Fruit fly (Drosophila melanogaster) whole organism, embryonic: ENCODE measurements around the gene ich.

Source experiments
- B-H2 ChIP-seq: fragments of 200-800 bp; sonication (Bioruptor generic); optimal IDR thresholded peaks from 2 replicates; lab custom pipeline; 2018; ENCODE audit warnings: missing biosample characterization, mild to moderate bottlenecking, missing genetic modification characterization
- CG10147 ChIP-seq: fragments of 200-800 bp; sonication (Bioruptor generic); optimal IDR thresholded peaks from 2 replicates; lab custom pipeline; 2019; ENCODE audit warnings: missing biosample characterization, mild to moderate bottlenecking, missing genetic modification characterization, moderate library complexity
- CG12071 ChIP-seq: fragments of 200-800 bp; sonication (Bioruptor generic); optimal IDR thresholded peaks from 3 replicates; lab custom pipeline; 2018; ENCODE audit warnings: missing biosample characterization, mild to moderate bottlenecking, missing genetic modification characterization
- CG12219 ChIP-seq: fragments of 200-800 bp; sonication (Bioruptor generic); optimal IDR thresholded peaks from 3 replicates; lab custom pipeline; 2018; ENCODE audit warnings: missing biosample characterization, mild to moderate bottlenecking, missing genetic modification characterization
- CG12942 ChIP-seq: fragments of 200-800 bp; sonication (Bioruptor generic); optimal IDR thresholded peaks from 3 replicates; lab custom pipeline; 2016; ENCODE audit warnings: missing biosample characterization, missing genetic modification characterization
- CG13894 ChIP-seq: fragments of 200-800 bp; sonication (Bioruptor generic); optimal IDR thresholded peaks from 3 replicates; lab custom pipeline; 2018; ENCODE audit warnings: missing biosample characterization, mild to moderate bottlenecking, missing genetic modification characterization, moderate library complexity
- CG14014 ChIP-seq: fragments of 200-800 bp; sonication (Bioruptor generic); IDR thresholded peaks from 2 replicates; pipeline ENCODE4 v1.3.6; 2022; ENCODE audit warnings: missing biosample characterization, missing genetic modification characterization
- CG1647 ChIP-seq: fragments of 200-800 bp; sonication (Bioruptor generic); optimal IDR thresholded peaks from 3 replicates; lab custom pipeline; 2016; ENCODE audit warnings: missing biosample characterization, missing genetic modification characterization
- CG17328 ChIP-seq: fragments of 200-800 bp; sonication (Bioruptor generic); IDR thresholded peaks from 2 replicates; pipeline ENCODE4 v1.3.6; 2022; ENCODE audit warnings: missing biosample characterization, missing genetic modification characterization
- CG2678 ChIP-seq: fragments of 200-800 bp; sonication (Bioruptor generic); optimal IDR thresholded peaks from 3 replicates; lab custom pipeline; 2019; ENCODE audit warnings: missing biosample characterization, mild to moderate bottlenecking, missing genetic modification characterization, moderate library complexity
- CG2712 ChIP-seq: fragments of 200-800 bp; optimal IDR thresholded peaks from 3 replicates; lab custom pipeline; 2019; ENCODE audit warnings: missing biosample characterization, mild to moderate bottlenecking, missing genetic modification characterization, moderate library complexity
- CG4328 ChIP-seq: fragments of 200-800 bp; sonication (Bioruptor generic); optimal IDR thresholded peaks from 3 replicates; lab custom pipeline; 2017; ENCODE audit warnings: missing biosample characterization, missing genetic modification reagents, missing genetic modification characterization
- CG5245 ChIP-seq: fragments of 200-800 bp; sonication (Bioruptor generic); optimal IDR thresholded peaks from 3 replicates; lab custom pipeline; 2016; ENCODE audit warnings: missing biosample characterization, missing genetic modification characterization
- CG6683 ChIP-seq: fragments of 200-800 bp; sonication (Bioruptor generic); optimal IDR thresholded peaks from 2 replicates; lab custom pipeline; 2017; ENCODE audit warnings: missing biosample characterization, mild to moderate bottlenecking, missing genetic modification characterization, missing genetic modification reagents
- CG7556 ChIP-seq: fragments of 200-800 bp; sonication (Bioruptor generic); optimal IDR thresholded peaks from 2 replicates; lab custom pipeline; 2017; ENCODE audit warnings: missing biosample characterization, mild to moderate bottlenecking, missing genetic modification characterization
- CG8388 ChIP-seq: fragments of 200-800 bp; sonication (Bioruptor generic); optimal IDR thresholded peaks from 2 replicates; lab custom pipeline; 2019; ENCODE audit warnings: missing biosample characterization, mild to moderate bottlenecking, missing genetic modification characterization, moderate library complexity
- CG8924 ChIP-seq: fragments of 200-800 bp; optimal IDR thresholded peaks from 3 replicates; lab custom pipeline; 2019; ENCODE audit warnings: missing biosample characterization, mild to moderate bottlenecking, missing genetic modification characterization, moderate library complexity
- E2f2 ChIP-seq: fragments of 200-800 bp; sonication (Bioruptor generic); IDR thresholded peaks from 2 replicates; pipeline ENCODE4 v1.3.6; 2022; ENCODE audit warnings: missing biosample characterization, missing genetic modification characterization
- Hsf ChIP-seq: fragments of 200-800 bp; sonication (Bioruptor generic); optimal IDR thresholded peaks from 3 replicates; lab custom pipeline; 2016; ENCODE audit warnings: missing biosample characterization, missing genetic modification characterization
- Mad ChIP-seq: fragments of 200-800 bp; sonication (Bioruptor generic); optimal IDR thresholded peaks from 2 replicates; lab custom pipeline; 2016; ENCODE audit warnings: missing biosample characterization, missing genetic modification characterization
- Max ChIP-seq: fragments of 200-800 bp; sonication (Bioruptor generic); optimal IDR thresholded peaks from 2 replicates; lab custom pipeline; 2016; ENCODE audit warnings: missing biosample characterization, mild to moderate bottlenecking, missing genetic modification characterization
- NFAT ChIP-seq: fragments of 200-800 bp; sonication (Bioruptor generic); IDR thresholded peaks from 2 replicates; pipeline ENCODE4 v1.3.6; 2022; ENCODE audit warnings: missing biosample characterization, missing genetic modification characterization
- Nf-YA ChIP-seq: fragments of 200-800 bp; sonication (Bioruptor generic); IDR thresholded peaks from 2 replicates; pipeline ENCODE4 v1.3.6; 2022; ENCODE audit warnings: missing biosample characterization, missing genetic modification characterization
- Sox100B ChIP-seq: fragments of 200-800 bp; sonication (Bioruptor generic); optimal IDR thresholded peaks from 3 replicates; lab custom pipeline; 2018; ENCODE audit warnings: missing biosample characterization, mild to moderate bottlenecking, missing genetic modification characterization
- Sry-δ ChIP-seq: fragments of 200-800 bp; sonication (Bioruptor generic); optimal IDR thresholded peaks from 2 replicates; lab custom pipeline; 2016; ENCODE audit warnings: missing biosample characterization, missing genetic modification characterization
- aop ChIP-seq: fragments of 200-800 bp; sonication (Bioruptor generic); IDR thresholded peaks from 2 replicates; pipeline ENCODE4 v1.3.6; 2022; ENCODE audit warnings: missing biosample characterization, missing genetic modification characterization
- cato ChIP-seq: fragments of 200-800 bp; sonication (Bioruptor generic); optimal IDR thresholded peaks from 2 replicates; lab custom pipeline; 2016; ENCODE audit warnings: missing biosample characterization, missing genetic modification characterization, borderline replicate concordance
- chn ChIP-seq: fragments of 200-800 bp; sonication (Bioruptor generic); optimal IDR thresholded peaks from 2 replicates; lab custom pipeline; 2016; ENCODE audit warnings: missing biosample characterization, missing genetic modification characterization
- croc ChIP-seq: fragments of 200-800 bp; sonication (Bioruptor generic); conservative IDR thresholded peaks from 3 replicates; pipeline ENCODE4 v1.3.6; 2022; ENCODE audit warnings: missing biosample characterization, missing genetic modification characterization
- dpn ChIP-seq, 2 experiments: fragments of 200-800 bp; sonication (Bioruptor generic); optimal IDR thresholded peaks; 3 replicates each; lab custom pipeline; 2016; ENCODE audit warnings: missing biosample characterization in 2 of 2, missing genetic modification characterization in 2 of 2
- grn ChIP-seq: fragments of 200-800 bp; sonication (Bioruptor generic); optimal IDR thresholded peaks from 3 replicates; lab custom pipeline; 2017; ENCODE audit warnings: missing biosample characterization, missing genetic modification characterization
- gsb ChIP-seq: fragments of 200-800 bp; sonication (Bioruptor generic); IDR thresholded peaks from 2 replicates; pipeline ENCODE4 v1.3.6; 2022; ENCODE audit warnings: missing biosample characterization, missing genetic modification characterization
- kay ChIP-seq: fragments of 200-800 bp; sonication (Bioruptor generic); optimal IDR thresholded peaks from 2 replicates; lab custom pipeline; 2016; ENCODE audit warnings: missing biosample characterization, missing genetic modification characterization
- lola ChIP-seq, 3 experiments: fragments of >200 bp in 2 of 3; fragments of 200-800 bp in 1 of 3; sonication (Bioruptor generic) in 1 of 3; optimal IDR thresholded peaks; 2 replicates each; lab custom pipeline; 2017 to 2019; ENCODE audit warnings: missing biosample characterization in 3 of 3, missing genetic modification characterization in 3 of 3, mild to moderate bottlenecking in 1 of 3, moderate library complexity in 1 of 3
- mam ChIP-seq: fragments of 200-800 bp; sonication (Bioruptor generic); optimal IDR thresholded peaks from 3 replicates; lab custom pipeline; 2016; ENCODE audit warnings: missing biosample characterization, missing genetic modification characterization
- nerfin-2 ChIP-seq: fragments of 200-800 bp; sonication (Bioruptor generic); IDR thresholded peaks from 2 replicates; pipeline ENCODE4 v1.3.6; 2022; ENCODE audit warnings: missing biosample characterization, missing genetic modification characterization; ENCODE audit not compliant: partially characterized antibody
- nom ChIP-seq: fragments of 200-800 bp; sonication (Bioruptor generic); optimal IDR thresholded peaks from 2 replicates; lab custom pipeline; 2017; ENCODE audit warnings: missing biosample characterization, missing genetic modification characterization, mild to moderate bottlenecking, moderate library complexity, missing genetic modification reagents
- onecut ChIP-seq: fragments of 200-800 bp; sonication (Bioruptor generic); IDR thresholded peaks from 2 replicates; pipeline ENCODE4 v1.3.6; 2022; ENCODE audit warnings: missing biosample characterization, missing genetic modification characterization
- org-1 ChIP-seq: fragments of 200-800 bp; sonication (Bioruptor generic); optimal IDR thresholded peaks from 2 replicates; lab custom pipeline; 2017; ENCODE audit warnings: missing biosample characterization, missing genetic modification characterization
- peb ChIP-seq: fragments of 200-800 bp; sonication (Bioruptor generic); IDR thresholded peaks from 2 replicates; pipeline ENCODE4 v1.3.6; 2022; ENCODE audit warnings: missing biosample characterization, missing genetic modification characterization
- row ChIP-seq: fragments of 200-800 bp; sonication (Bioruptor generic); IDR thresholded peaks from 3 replicates; pipeline ENCODE4 v1.3.6; 2022; ENCODE audit warnings: missing biosample characterization, missing genetic modification characterization
- sd ChIP-seq: fragments of 200-800 bp; sonication (Bioruptor generic); optimal IDR thresholded peaks from 3 replicates; lab custom pipeline; 2018; ENCODE audit warnings: missing biosample characterization, mild to moderate bottlenecking, missing genetic modification characterization, moderate library complexity
- seq ChIP-seq: fragments of 200-800 bp; sonication (Bioruptor generic); IDR thresholded peaks from 2 replicates; pipeline ENCODE4 v1.3.6; 2022; ENCODE audit warnings: missing biosample characterization, missing genetic modification characterization
- slp2 ChIP-seq: fragments of 200-800 bp; sonication (Bioruptor generic); optimal IDR thresholded peaks from 2 replicates; lab custom pipeline; 2016; ENCODE audit warnings: missing biosample characterization, missing genetic modification characterization
- sna ChIP-seq: fragments of 200-800 bp; sonication (Bioruptor generic); IDR thresholded peaks from 2 replicates; pipeline ENCODE4 v1.3.6; 2022; ENCODE audit warnings: missing biosample characterization, missing genetic modification characterization; ENCODE audit not compliant: partially characterized antibody
- tll ChIP-seq, 2 experiments: fragments of 200-800 bp in 1 of 2; fragments of >200 bp in 1 of 2; sonication (Bioruptor generic) in 1 of 2; optimal IDR thresholded peaks; 2 replicates each; lab custom pipeline; 2017 to 2019; ENCODE audit warnings: missing biosample characterization in 2 of 2, missing genetic modification characterization in 2 of 2, mild to moderate bottlenecking in 1 of 2, moderate library complexity in 1 of 2
- tna ChIP-seq: fragments of 200-800 bp; sonication (Bioruptor generic); IDR thresholded peaks from 2 replicates; pipeline ENCODE4 v1.3.6; 2022; ENCODE audit warnings: missing biosample characterization, missing genetic modification characterization; ENCODE audit not compliant: partially characterized antibody
- toy ChIP-seq: fragments of 200-800 bp; sonication (Bioruptor generic); IDR thresholded peaks from 2 replicates; pipeline ENCODE4 v1.3.6; 2022; ENCODE audit warnings: missing biosample characterization, missing genetic modification characterization
- wdn ChIP-seq: fragments of 200-800 bp; sonication (Bioruptor generic); IDR thresholded peaks from 2 replicates; pipeline ENCODE4 v1.3.6; 2022; ENCODE audit warnings: missing biosample characterization, missing genetic modification characterization
- zen ChIP-seq: fragments of 200-800 bp; sonication (Bioruptor generic); optimal IDR thresholded peaks from 3 replicates; lab custom pipeline; 2018; ENCODE audit warnings: missing biosample characterization, mild to moderate bottlenecking, missing genetic modification characterization, moderate library complexity

ich gene

DNA sequence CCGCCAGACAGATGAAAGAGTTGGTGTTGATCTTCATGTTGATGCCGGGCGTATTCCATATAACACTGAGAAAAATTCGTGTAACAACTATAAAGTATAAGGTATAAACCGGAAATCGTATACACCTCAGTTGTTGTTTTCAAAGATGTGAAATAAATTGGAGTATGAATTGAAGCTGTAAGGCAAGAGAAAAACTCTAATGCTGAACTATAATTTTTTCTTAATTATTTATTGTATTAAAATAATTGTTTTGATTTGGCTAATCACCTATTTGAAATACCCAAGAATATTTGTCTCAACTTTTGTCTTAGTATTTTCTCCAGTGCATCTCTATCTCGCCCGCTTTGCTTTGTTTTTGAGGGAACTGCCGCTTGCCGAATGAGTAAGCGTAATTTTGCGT is 2.5 kb downstream of the ich start (continued):
- peak; percentile 74 for TF ChIP-seq Sox100B (GFP tag; lab: Kevin White, UChicago)
- no peak for TF ChIP-seq CG14014 (GFP tag; lab: Robert Waterston, UW)
- peak in 1 of 2 experiments; percentile 31 for TF ChIP-seq dpn (GFP tag; optimal IDR thresholded peaks at IDR 0.05; lab: Kevin White, UChicago)
- no peak for TF ChIP-seq CG5245 (GFP tag; lab: Kevin White, UChicago)
- no peak for TF ChIP-seq tna
- peak; percentile 16 for TF ChIP-seq cato (GFP tag; lab: Kevin White, UChicago)
- TF ChIP-seq croc, result no peak
- TF ChIP-seq nom (GFP tag; lab: Kevin White, UChicago), result no peak
- peak; percentile 77 for TF ChIP-seq CG2678 (tag; lab: Kevin White, UChicago)
- peak; percentile 12 for TF ChIP-seq CG10147
- TF ChIP-seq CG17328 (GFP tag; lab: Robert Waterston, UW), result peak; percentile 48; the same call in 1 of the 2 replicates
- TF ChIP-seq zen (tag; lab: Kevin White, UChicago), result peak; percentile 55
- 0 out of 2 replicates have a peak, but pooled peaks have one; percentile 30 for TF ChIP-seq peb
- no peak for TF ChIP-seq NFAT
- no peak for TF ChIP-seq toy
- TF ChIP-seq gsb, result peak; percentile 33; the same call in 1 of the 2 replicates
- no peak for TF ChIP-seq CG6683 (GFP tag; lab: Kevin White, UChicago)
- no peak for TF ChIP-seq CG13894 (tag; lab: Kevin White, UChicago)
- TF ChIP-seq CG12071, result no peak
- peak in 1 of 3 experiments; percentile 64 for TF ChIP-seq lola (GFP tag; optimal IDR thresholded peaks at IDR 0.05; lab: Kevin White, UChicago)
- peak; percentile 11 for TF ChIP-seq sd (tag; lab: Kevin White, UChicago)
- TF ChIP-seq onecut (GFP tag; lab: Robert Waterston, UW), result peak; percentile 17; the same call in 1 of the 2 replicates
- TF ChIP-seq B-H2, result no peak
- peak; percentile 7 for TF ChIP-seq Hsf (GFP tag; lab: Kevin White, UChicago)
- TF ChIP-seq CG12942, result peak; percentile 30
- peak; percentile 48; the same call in 1 of the 2 replicates for TF ChIP-seq seq (GFP tag; lab: Robert Waterston, UW)
- TF ChIP-seq CG8388 (GFP tag; lab: Kevin White, UChicago), result peak; percentile 69
- peak; percentile 31; the same call in 1 of the 2 replicates for TF ChIP-seq Nf-YA
- no peak for TF ChIP-seq nerfin-2 (GFP tag; lab: Robert Waterston, UW)
- TF ChIP-seq wdn (GFP tag; lab: Robert Waterston, UW), result 0 out of 2 replicates have a peak, but pooled peaks have one; percentile 42
- peak; percentile 45; the same call in 2 of the 3 replicates for TF ChIP-seq row (GFP tag; lab: Robert Waterston, UW)
- TF ChIP-seq CG7556 (GFP tag; lab: Kevin White, UChicago), result peak; percentile 48
- no peak for TF ChIP-seq sna (GFP tag; lab: Robert Waterston, UW)
- peak; percentile 32 for TF ChIP-seq CG12219 (GFP tag; lab: Kevin White, UChicago)
- TF ChIP-seq Max, result no peak
- TF ChIP-seq kay (GFP tag; lab: Kevin White, UChicago), result no peak
- TF ChIP-seq Sry-δ, result no peak
- no peak for TF ChIP-seq grn (GFP tag; lab: Kevin White, UChicago)
- no peak for TF ChIP-seq slp2 (GFP tag; lab: Kevin White, UChicago)
- no peak for TF ChIP-seq tll (GFP tag; optimal IDR thresholded peaks at IDR 0.05; lab: Kevin White, UChicago)
- TF ChIP-seq CG8924 (tag; lab: Kevin White, UChicago), result peak; percentile 71
- TF ChIP-seq CG1647 (GFP tag; lab: Kevin White, UChicago), result no peak
- no peak for TF ChIP-seq mam (GFP tag; lab: Kevin White, UChicago)
- no peak for TF ChIP-seq chn (GFP tag; lab: Kevin White, UChicago)
- no peak for TF ChIP-seq Mad (GFP tag; lab: Kevin White, UChicago)
- no peak for TF ChIP-seq aop (GFP tag; lab: Robert Waterston, UW)
- peak; percentile 77 for TF ChIP-seq CG2712
- TF ChIP-seq org-1 (GFP tag; lab: Kevin White, UChicago), result peak; percentile 44
- peak; percentile 28; the same call in 1 of the 2 replicates for TF ChIP-seq E2f2 (GFP tag; lab: Robert Waterston, UW)
- no peak for TF ChIP-seq CG4328 (GFP tag; lab: Kevin White, UChicago)
